Worm (Caenorhabditis elegans): ENCODE measurements around the gene Y38E10A.1.
A peak's percentile ranks its signal among the peaks of the same experiment; 100 is the strongest.

Y38E10A.1 gene

ce11 chrII:12542594-12542997 lies 27.8 kb downstream of the Y38E10A.1 start (continued):
- TF ChIP-seq unc-130 (GFP tag; optimal IDR thresholded peaks at IDR 0.05) = peak; percentile 5
- peak; percentile 67 for TF ChIP-seq hrde-1 (tag; optimal IDR thresholded peaks at IDR 0.05; ENCODE audit: borderline replicate concordance)
- TF ChIP-seq madf-6 (GFP tag; IDR thresholded peaks at IDR 0.05) = peak; percentile 41
- TF ChIP-seq athp-1 (tag; optimal IDR thresholded peaks at IDR 0.05) = peak; percentile 19
- peak; percentile 57; the same call in 1 of the 2 replicates for TF ChIP-seq dox-1 (GFP tag; IDR thresholded peaks at IDR 0.05)
- no peak for TF ChIP-seq Y53G8AR.9 (GFP tag; conservative IDR thresholded peaks at IDR 0.05)
- TF ChIP-seq snpc-1.1 (tag; optimal IDR thresholded peaks at IDR 0.05; ENCODE audit: insufficient read depth) = peak; percentile 44
- peak; percentile 48 for TF ChIP-seq hmg-1.2 (GFP tag; IDR thresholded peaks at IDR 0.05)
- TF ChIP-seq lsy-27 (tag; optimal IDR thresholded peaks at IDR 0.05; ENCODE audit: borderline replicate concordance, insufficient read depth) = no peak
- peak; percentile 68 for TF ChIP-seq B0261.1 (tag; optimal IDR thresholded peaks at IDR 0.05)
- TF ChIP-seq repo-1 (tag; optimal IDR thresholded peaks at IDR 0.05) = peak; percentile 45
- peak; percentile 54 for TF ChIP-seq snpc-3.4 (tag; optimal IDR thresholded peaks at IDR 0.05)
- TF ChIP-seq him-1 (tag; optimal IDR thresholded peaks at IDR 0.05) = peak; percentile 42
- TF ChIP-seq madf-10 (tag; optimal IDR thresholded peaks at IDR 0.05) = peak; percentile 37
- TF ChIP-seq ztf-18 (tag; optimal IDR thresholded peaks at IDR 0.05) = peak; percentile 42
- peak; percentile 39 for TF ChIP-seq nhr-80 (tag; optimal IDR thresholded peaks at IDR 0.05)
- TF ChIP-seq F52B5.7 (tag; optimal IDR thresholded peaks at IDR 0.05) = no peak
- peak; percentile 39 for TF ChIP-seq mes-4 (tag; optimal IDR thresholded peaks at IDR 0.05)
- TF ChIP-seq atf-7 (tag; optimal IDR thresholded peaks at IDR 0.05) = peak; percentile 20
- peak; percentile 35 for TF ChIP-seq zim-3 (tag; optimal IDR thresholded peaks at IDR 0.05)
- TF ChIP-seq ztf-25 (GFP tag; IDR thresholded peaks at IDR 0.05) = peak; percentile 36; the same call in 1 of the 2 replicates
- no peak for TF ChIP-seq nfya-2 (GFP tag; IDR thresholded peaks at IDR 0.05)
- TF ChIP-seq F57C9.4 (tag; optimal IDR thresholded peaks at IDR 0.05) = no peak
- TF ChIP-seq egl-44 (GFP tag; IDR thresholded peaks at IDR 0.05) = peak; percentile 30; the same call in 1 of the 2 replicates
- peak; percentile 48 for TF ChIP-seq ZK185.1 (tag; optimal IDR thresholded peaks at IDR 0.05; ENCODE audit: poor library complexity, severe bottlenecking)
- TF ChIP-seq fkh-3 (tag; optimal IDR thresholded peaks at IDR 0.05) = peak; percentile 27
- TF ChIP-seq lin-35 (GFP tag; optimal IDR thresholded peaks at IDR 0.05) = no peak
- TF ChIP-seq Y56A3A.18 (GFP tag; IDR thresholded peaks at IDR 0.05) = no peak
- peak; percentile 34 for TF ChIP-seq mxl-1 (tag; optimal IDR thresholded peaks at IDR 0.05)
- peak; percentile 69 for TF ChIP-seq die-1 (tag; optimal IDR thresholded peaks at IDR 0.05)
- TF ChIP-seq rcor-1 (GFP tag; IDR thresholded peaks at IDR 0.05) = 0 out of 2 replicates have a peak, but pooled peaks have one; percentile 34
- peak; percentile 67 for TF ChIP-seq nhr-90 (tag; optimal IDR thresholded peaks at IDR 0.05)
- TF ChIP-seq nfyb-1 (GFP tag; IDR thresholded peaks at IDR 0.05) = peak; percentile 72
- peak; percentile 90 for TF ChIP-seq lin-26 (GFP tag; IDR thresholded peaks at IDR 0.05)
- TF ChIP-seq lin-54 (GFP tag; optimal IDR thresholded peaks at IDR 0.05) = peak; percentile 1

DNA sequence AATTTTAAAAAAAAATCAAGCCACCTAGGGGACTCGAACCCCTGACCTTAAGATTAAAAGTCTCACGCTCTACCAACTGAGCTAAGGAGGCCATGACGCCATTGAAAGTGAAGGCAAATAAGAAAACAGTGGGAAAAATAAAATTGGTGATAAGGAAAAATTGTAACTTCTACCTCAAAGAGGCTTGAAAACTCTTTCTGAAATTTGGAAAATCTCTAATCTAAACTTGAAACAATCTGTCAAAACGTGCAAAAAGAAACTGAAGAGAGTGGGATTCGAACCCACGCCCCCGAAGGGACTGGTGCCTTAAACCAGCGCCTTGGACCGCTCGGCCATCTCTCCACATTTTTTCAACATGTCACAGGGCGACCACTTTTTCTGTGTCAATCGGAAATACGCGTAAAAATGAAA lies 28.7 kb downstream of the Y38E10A.1 start:
- peak; percentile 30 for TF ChIP-seq T26A5.8 (tag; optimal IDR thresholded peaks at IDR 0.05)
- 0 out of 2 replicates have a peak, but pooled peaks have one; percentile 11 for TF ChIP-seq K11D2.4 (GFP tag; IDR thresholded peaks at IDR 0.05)
- TF ChIP-seq nhr-80 (tag; optimal IDR thresholded peaks at IDR 0.05) = peak; percentile 52
- peak; percentile 49; the same call in 1 of the 2 replicates for TF ChIP-seq pbrm-1 (GFP tag; IDR thresholded peaks at IDR 0.05)
- 0 out of 2 replicates have a peak, but pooled peaks have one; percentile 59 for TF ChIP-seq let-526 (GFP tag; IDR thresholded peaks at IDR 0.05)
- 0 out of 2 replicates have a peak, but pooled peaks have one; percentile 54 for TF ChIP-seq attf-6 (GFP tag; IDR thresholded peaks at IDR 0.05)
- TF ChIP-seq hmg-1.2 (GFP tag; IDR thresholded peaks at IDR 0.05) = peak; percentile 62; the same call in 1 of the 2 replicates
- peak; percentile 90 for TF ChIP-seq lin-26 (GFP tag; IDR thresholded peaks at IDR 0.05)
- TF ChIP-seq nhr-90 (tag; optimal IDR thresholded peaks at IDR 0.05) = peak; percentile 88
- TF ChIP-seq him-1 (tag; optimal IDR thresholded peaks at IDR 0.05) = peak; percentile 89
- TF ChIP-seq rpc-1 (optimal IDR thresholded peaks at IDR 0.05) = peak; percentile 85
- TF ChIP-seq rpc-1 (tag; optimal IDR thresholded peaks at IDR 0.05) = peak; percentile 96
- peak; percentile 84 for TF ChIP-seq die-1 (tag; optimal IDR thresholded peaks at IDR 0.05)
- TF ChIP-seq egrh-3 (GFP tag; IDR thresholded peaks at IDR 0.05) = peak; percentile 58
- TF ChIP-seq mel-28 (tag; optimal IDR thresholded peaks at IDR 0.05; ENCODE audit: borderline replicate concordance) = peak; percentile 3
- TF ChIP-seq lsl-1 (GFP tag; optimal IDR thresholded peaks at IDR 0.05) = peak; percentile 48
- TF ChIP-seq mxl-1 (tag; optimal IDR thresholded peaks at IDR 0.05) = peak; percentile 65
- peak; percentile 76 for TF ChIP-seq F23B12.7 (tag; optimal IDR thresholded peaks at IDR 0.05; ENCODE audit: insufficient read depth)
- TF ChIP-seq mes-4 (tag; optimal IDR thresholded peaks at IDR 0.05) = peak; percentile 55
- TF ChIP-seq attf-5 (GFP tag; optimal IDR thresholded peaks at IDR 0.05) = peak; percentile 48
- peak; percentile 17; the same call in 1 of the 2 replicates for TF ChIP-seq rcor-1 (GFP tag; IDR thresholded peaks at IDR 0.05)
